Worm (Caenorhabditis elegans) whole organism, midembryonic: ENCODE data around the gene gck-3.

ENCODE experiments used
- T22C8.4 ChIP-seq: fragments of 200-800 bp; sonication (Bioruptor generic); IDR thresholded peaks from 2 replicates; pipeline ENCODE4 v1.3.6; 2022; ENCODE audit warnings: missing genetic modification characterization, missing compliant biosample characterization
- cog-1 ChIP-seq: sonication (generic microtip); optimal IDR thresholded peaks from 2 replicates; lab custom pipeline; 2016; ENCODE audit warnings: missing genetic modification characterization, missing compliant biosample characterization
- flt-1 ChIP-seq: fragments of 200-800 bp; sonication (Bioruptor generic); IDR thresholded peaks from 2 replicates; pipeline ENCODE4 v1.3.6; 2022; ENCODE audit warnings: missing genetic modification characterization, missing compliant biosample characterization
- klf-2 ChIP-seq: fragments of 200-800 bp; sonication (Bioruptor generic); conservative IDR thresholded peaks from 2 replicates; pipeline ENCODE4 v1.3.6; 2022; ENCODE audit warnings: missing genetic modification reagents, missing genetic modification characterization, missing compliant biosample characterization
- med-1 ChIP-seq: sonication (generic microtip); optimal IDR thresholded peaks from 2 replicates; lab custom pipeline; 2017; ENCODE audit warnings: missing genetic modification characterization, mild to moderate bottlenecking, missing compliant biosample characterization, antibody characterized with exemption, missing genetic modification reagents; ENCODE audit not compliant: insufficient read depth
- tab-1 ChIP-seq: fragments of 200-800 bp; sonication (Bioruptor generic); IDR thresholded peaks from 2 replicates; pipeline ENCODE4 v1.3.6; 2022; ENCODE audit warnings: missing genetic modification characterization, missing compliant biosample characterization
- ztf-29 ChIP-seq: fragments of 200-800 bp; sonication (Bioruptor generic); IDR thresholded peaks from 2 replicates; pipeline ENCODE4 v1.3.6; 2022; ENCODE audit warnings: missing genetic modification reagents, missing genetic modification characterization, missing compliant biosample characterization

ce11 chrV:17945460-17945859 lies 21.2 kb downstream of the gck-3 start:
- TF ChIP-seq med-1 = no peak
- TF ChIP-seq cog-1 (tag; lab: Kevin White, UChicago) = no peak
- TF ChIP-seq klf-2 = no peak
- TF ChIP-seq T22C8.4 (GFP tag; lab: Robert Waterston, UW) = no peak
- no peak for TF ChIP-seq tab-1 (GFP tag; lab: Robert Waterston, UW)
- TF ChIP-seq flt-1 (GFP tag; lab: Robert Waterston, UW) = no peak
- no peak for TF ChIP-seq ztf-29 (GFP tag; lab: Robert Waterston, UW)
